Worm (Caenorhabditis elegans) whole organism, mixed stage, embryonic: ENCODE data around the gene K06H6.2.

Experiments used
- M03D4.4 ChIP-seq: sonication (generic microtip); optimal IDR thresholded peaks from 2 replicates; lab custom pipeline; 2017; ENCODE audit warnings: mild to moderate bottlenecking, missing genetic modification characterization, missing compliant biosample characterization
- bed-3 ChIP-seq: fragments of 200-800 bp; sonication (Bioruptor generic); optimal IDR thresholded peaks from 3 replicates; lab custom pipeline; 2018; ENCODE audit warnings: mild to moderate bottlenecking, missing genetic modification characterization, moderate library complexity, missing compliant biosample characterization
- blmp-1 ChIP-seq: fragments of 150-350 bp; optimal IDR thresholded peaks from 2 replicates; lab custom pipeline; 2014; ENCODE audit warnings: missing biosample characterization, missing genetic modification characterization
- ceh-39 ChIP-seq: fragments of 150-350 bp; optimal IDR thresholded peaks from 2 replicates; lab custom pipeline; 2014; ENCODE audit warnings: missing biosample characterization, missing genetic modification characterization
- cnd-1 ChIP-seq: fragments of 200-800 bp; sonication (Bioruptor generic); optimal IDR thresholded peaks from 2 replicates; lab custom pipeline; 2018; ENCODE audit warnings: mild to moderate bottlenecking, missing genetic modification characterization, missing compliant biosample characterization
- drap-1 ChIP-seq: fragments of 200-800 bp; sonication (Bioruptor generic); optimal IDR thresholded peaks from 3 replicates; lab custom pipeline; 2018; ENCODE audit warnings: mild to moderate bottlenecking, missing genetic modification characterization, missing compliant biosample characterization
- elt-3 ChIP-seq: fragments of 150-350 bp; optimal IDR thresholded peaks from 2 replicates; lab custom pipeline; 2014; ENCODE audit warnings: missing biosample characterization, missing genetic modification characterization
- flh-1 ChIP-seq: fragments of 200-800 bp; sonication (Bioruptor generic); optimal IDR thresholded peaks from 2 replicates; lab custom pipeline; 2018; ENCODE audit warnings: mild to moderate bottlenecking, missing genetic modification characterization, moderate library complexity, missing compliant biosample characterization
- ham-2 ChIP-seq: fragments of 200-800 bp; sonication (Bioruptor generic); optimal IDR thresholded peaks from 2 replicates; lab custom pipeline; 2018; ENCODE audit warnings: mild to moderate bottlenecking, missing genetic modification characterization, missing compliant biosample characterization
- hlh-1 ChIP-seq: fragments of 150-350 bp; optimal IDR thresholded peaks from 2 replicates; lab custom pipeline; 2014; ENCODE audit warnings: missing biosample characterization, missing genetic modification reagents, missing genetic modification characterization
- lin-13 ChIP-seq: fragments of 150-350 bp; optimal IDR thresholded peaks from 2 replicates; lab custom pipeline; 2014; ENCODE audit warnings: missing biosample characterization, missing genetic modification characterization
- lin-32 ChIP-seq: fragments of 200-800 bp; sonication (Bioruptor generic); optimal IDR thresholded peaks from 2 replicates; lab custom pipeline; 2018; ENCODE audit warnings: mild to moderate bottlenecking, missing genetic modification characterization, missing compliant biosample characterization
- lsy-2 ChIP-seq: fragments of 150-350 bp; optimal IDR thresholded peaks from 2 replicates; lab custom pipeline; 2014; ENCODE audit warnings: missing biosample characterization, missing genetic modification characterization
- mab-5 ChIP-seq: fragments of 150-350 bp; optimal IDR thresholded peaks from 2 replicates; lab custom pipeline; 2014; ENCODE audit warnings: missing biosample characterization, missing genetic modification characterization
- mep-1 ChIP-seq: fragments of 150-350 bp; optimal IDR thresholded peaks from 2 replicates; lab custom pipeline; 2017; ENCODE audit warnings: missing biosample characterization, missing genetic modification reagents, missing genetic modification characterization, inconsistent platforms
- mls-2 ChIP-seq: sonication (generic microtip); optimal IDR thresholded peaks from 2 replicates; lab custom pipeline; 2016; ENCODE audit warnings: mild to moderate bottlenecking, missing genetic modification characterization, moderate library complexity, missing compliant biosample characterization
- nhr-12 ChIP-seq: fragments of 150-350 bp; optimal IDR thresholded peaks from 2 replicates; lab custom pipeline; 2014; ENCODE audit warnings: missing biosample characterization, missing genetic modification characterization
- nhr-2 ChIP-seq: fragments of 150-350 bp; optimal IDR thresholded peaks from 2 replicates; lab custom pipeline; 2014; ENCODE audit warnings: missing biosample characterization, missing genetic modification characterization
- nhr-28 ChIP-seq: fragments of 150-350 bp; optimal IDR thresholded peaks from 2 replicates; lab custom pipeline; 2014; ENCODE audit warnings: missing biosample characterization, missing genetic modification characterization
- pha-4 ChIP-seq: fragments of 150-350 bp; optimal IDR thresholded peaks from 2 replicates; lab custom pipeline; 2018; ENCODE audit warnings: missing biosample characterization, missing genetic modification reagents, missing genetic modification characterization
- sem-2 ChIP-seq: fragments of 200-800 bp; sonication (Bioruptor generic); optimal IDR thresholded peaks from 2 replicates; lab custom pipeline; 2018; ENCODE audit warnings: mild to moderate bottlenecking, missing genetic modification characterization, missing compliant biosample characterization
- snpc-4 ChIP-seq: fragments of 150-350 bp; optimal IDR thresholded peaks from 2 replicates; lab custom pipeline; 2014; ENCODE audit warnings: missing biosample characterization, missing genetic modification characterization
- sptf-1 ChIP-seq: sonication (generic microtip); optimal IDR thresholded peaks from 2 replicates; lab custom pipeline; 2017; ENCODE audit warnings: mild to moderate bottlenecking, missing genetic modification characterization, moderate library complexity, missing compliant biosample characterization
- tbx-8 ChIP-seq: fragments of 200-800 bp; sonication (Bioruptor generic); optimal IDR thresholded peaks from 2 replicates; lab custom pipeline; 2018; ENCODE audit warnings: mild to moderate bottlenecking, missing genetic modification characterization, moderate library complexity, missing compliant biosample characterization
- unc-39 ChIP-seq: fragments of 150-350 bp; optimal IDR thresholded peaks from 2 replicates; lab custom pipeline; 2014; ENCODE audit warnings: missing biosample characterization, missing genetic modification characterization
- unc-62 ChIP-seq: fragments of 150-350 bp; optimal IDR thresholded peaks from 2 replicates; lab custom pipeline; 2014; ENCODE audit warnings: missing biosample characterization, missing genetic modification reagents, missing genetic modification characterization
- zip-8 ChIP-seq: fragments of 150-350 bp; optimal IDR thresholded peaks from 2 replicates; lab custom pipeline; 2014; ENCODE audit warnings: missing biosample characterization, missing genetic modification characterization
- ztf-11 ChIP-seq: fragments of 150-350 bp; optimal IDR thresholded peaks from 2 replicates; lab custom pipeline; 2014; ENCODE audit warnings: missing biosample characterization, missing genetic modification characterization

Gene K06H6.2

DNA sequence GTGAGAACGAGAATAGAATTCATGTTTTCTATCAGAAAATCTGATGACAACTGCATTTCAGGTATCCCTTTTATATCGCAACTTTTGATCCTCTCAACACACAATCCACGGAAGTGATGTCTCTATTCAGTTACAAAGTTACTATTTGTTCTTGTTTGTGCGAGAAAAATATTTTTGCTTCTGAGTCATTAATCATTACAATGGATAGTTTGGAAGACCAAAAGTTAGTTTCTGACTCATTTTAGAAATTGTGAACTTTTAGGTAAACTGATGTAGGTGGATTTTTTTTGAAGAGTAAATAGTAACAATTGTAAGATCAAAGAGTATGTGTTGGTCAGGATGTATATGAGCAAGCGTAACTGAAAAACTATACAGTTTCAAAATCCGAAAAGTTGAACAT lies 24.1 kb downstream of the K06H6.2 start, which contains the start of gene srlf-36:
Gene srlf-36, minus strand, starts transcription at position 101 of the 400 bp plus-strand sequence.
- TF ChIP-seq sptf-1 (tag; lab: Kevin White, UChicago) (no peak), drap-1 (GFP tag; lab: Kevin White, UChicago) (no peak), nhr-2 (tag; lab: Kevin White, UChicago) (no peak), unc-39 (tag; lab: Kevin White, UChicago) (no peak), ceh-39 (tag; lab: Kevin White, UChicago) (no peak), ztf-11 (tag; lab: Kevin White, UChicago) (no peak)
- TF ChIP-seq, all 35 proteins: peak for 0

DNA sequence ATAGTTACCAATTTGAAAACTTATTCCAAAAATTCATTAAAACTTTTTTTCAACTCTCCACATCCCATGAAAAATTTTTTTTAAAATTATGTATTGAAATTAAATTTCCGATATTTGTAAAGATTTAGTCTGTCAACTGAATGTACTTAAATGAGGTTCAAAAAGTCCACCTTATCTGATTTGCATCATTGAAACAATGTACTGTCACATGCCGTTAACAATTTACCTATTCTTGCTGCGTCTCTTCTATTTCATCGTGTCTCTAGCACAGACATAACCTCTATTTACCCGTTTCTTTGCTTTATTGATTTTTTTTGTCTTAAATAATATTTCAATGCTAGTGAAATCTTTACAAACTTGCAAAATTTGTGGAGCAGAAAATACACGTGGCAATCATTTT lies 24.6 kb downstream of the K06H6.2 start, which contains the start of gene nhr-90:
Gene nhr-90, plus strand, starts transcription at position 296 of the 400 bp plus-strand sequence.
- TF ChIP-seq lin-13 (tag; lab: Kevin White, UChicago) = no peak
- no peak for TF ChIP-seq zip-8 (tag; lab: Kevin White, UChicago)
- TF ChIP-seq unc-62 = no peak
- no peak for TF ChIP-seq nhr-12
- no peak for TF ChIP-seq pha-4 (tag; lab: Kevin White, UChicago)
- no peak for TF ChIP-seq drap-1 (GFP tag; lab: Kevin White, UChicago)
- no peak for TF ChIP-seq tbx-8 (GFP tag; lab: Kevin White, UChicago)
- no peak for TF ChIP-seq lin-32 (GFP tag; lab: Kevin White, UChicago)
- no peak for TF ChIP-seq elt-3
- TF ChIP-seq, all 35 proteins: peak for 0

DNA sequence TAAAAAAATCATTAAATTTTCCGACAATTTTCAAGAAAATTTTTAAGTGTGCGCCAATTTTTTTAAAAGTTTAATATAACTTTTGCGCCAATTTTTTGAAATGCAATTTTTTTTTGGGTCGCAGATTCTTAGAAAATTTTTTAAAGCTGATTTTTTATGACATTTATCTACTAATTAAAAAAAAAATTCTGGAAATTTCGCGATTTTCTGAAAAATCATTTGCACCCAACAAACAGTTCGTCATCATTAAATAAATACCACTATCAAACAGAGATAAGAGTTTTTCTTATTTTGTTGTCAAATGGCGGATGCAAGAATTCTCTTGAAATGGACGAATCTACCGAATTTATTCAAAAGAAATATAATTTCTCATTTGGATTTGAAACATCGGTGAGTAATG lies 29.7 kb downstream of the K06H6.2 start, which contains the start of gene F48G7.13:
Gene F48G7.13, plus strand, starts transcription at position 301 of the 400 bp plus-strand sequence.
- TF ChIP-seq lin-32 (GFP tag; lab: Kevin White, UChicago) = no peak

DNA sequence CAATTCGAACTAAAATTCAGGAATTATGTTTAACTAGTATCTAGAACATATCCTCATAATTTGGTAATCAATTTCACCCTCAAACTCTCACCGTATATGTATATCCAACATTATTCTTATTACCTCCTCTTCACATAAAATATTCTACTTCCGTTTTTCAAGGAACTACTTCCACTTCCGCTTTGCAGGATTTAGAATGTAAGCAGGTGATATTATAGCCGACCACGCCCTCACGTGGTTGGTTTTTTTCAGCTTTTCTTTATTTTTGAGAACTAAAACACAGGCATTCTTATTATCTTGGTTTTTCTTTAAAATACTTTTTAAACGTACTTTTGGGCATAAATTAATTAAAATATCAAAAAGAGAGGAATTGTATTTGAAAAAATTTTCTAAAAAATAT lies 32.3 kb downstream of the K06H6.2 start:
- TF ChIP-seq ceh-39 (tag; lab: Kevin White, UChicago) (no peak), mls-2 (no peak), M03D4.4 (no peak), mab-5 (no peak)

DNA sequence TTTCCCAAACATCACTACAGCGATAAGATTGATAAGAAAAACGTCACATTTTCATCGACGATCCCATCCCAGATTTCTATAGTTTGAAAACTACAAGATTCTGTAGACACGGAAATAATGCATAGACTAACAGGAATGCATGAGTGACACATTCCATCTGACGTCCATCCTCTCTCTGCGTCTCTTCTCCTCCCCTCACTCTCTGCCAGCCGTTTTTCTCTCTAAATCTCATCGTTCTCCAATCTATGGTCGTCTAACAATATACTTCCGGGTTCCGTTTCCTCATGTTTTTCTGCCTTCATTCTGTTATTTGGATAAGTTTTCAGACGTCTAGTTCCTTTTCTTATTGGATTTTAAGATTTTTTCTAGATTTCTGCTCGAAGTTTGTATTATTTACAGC lies 33.5 kb downstream of the K06H6.2 start, which contains the start of gene F48G7.4:
Gene F48G7.4, plus strand, starts transcription at position 400 of the 400 bp plus-strand sequence.
- TF ChIP-seq unc-62 (peak; percentile 86), ham-2 (no peak)

DNA sequence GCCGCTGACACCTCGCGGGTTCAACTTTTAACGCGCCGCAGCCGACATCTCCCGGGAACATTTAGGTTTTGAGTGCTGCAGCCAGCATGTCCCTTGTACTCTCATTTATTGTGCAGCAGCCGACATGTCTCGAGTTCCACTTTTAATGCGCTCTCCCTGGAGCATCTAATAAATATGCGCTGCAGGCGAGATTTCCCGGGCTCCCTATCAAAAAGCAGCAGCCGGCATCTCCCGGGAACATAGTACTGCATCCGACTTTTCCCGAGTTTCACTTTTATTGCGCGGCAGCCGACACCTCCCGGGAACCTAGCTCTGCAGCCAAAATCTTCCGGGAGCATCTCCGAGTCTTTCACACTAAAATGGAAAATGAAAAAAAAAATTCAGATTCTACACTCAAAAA lies 35.4 kb downstream of the K06H6.2 start:
- TF ChIP-seq blmp-1 (tag; lab: Kevin White, UChicago) (no peak), lin-32 (GFP tag; lab: Kevin White, UChicago) (no peak), nhr-12 (no peak)

DNA sequence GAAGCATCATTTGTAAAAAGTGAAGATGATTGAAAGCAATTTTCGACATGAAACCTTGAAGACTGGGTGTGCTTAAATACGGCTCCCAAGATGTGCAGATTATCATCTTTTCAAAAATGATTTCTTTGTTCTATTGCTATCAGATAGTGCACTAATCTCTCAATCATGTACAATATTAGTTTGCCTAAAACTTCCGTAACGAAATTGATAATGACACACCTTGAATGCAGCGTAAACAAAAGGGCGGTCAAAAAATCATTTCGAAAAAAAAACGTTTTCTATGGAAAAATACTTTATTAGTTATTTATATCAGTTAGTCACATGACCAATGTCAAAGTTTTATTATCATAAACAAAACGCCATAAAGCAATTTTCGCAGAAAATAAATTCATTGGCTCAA lies 37.3 kb downstream of the K06H6.2 start, which contains the start of gene F48G7.5:
Gene F48G7.5, minus strand, starts transcription at position 34 of the 400 bp plus-strand sequence.
- TF ChIP-seq elt-3 = no peak
- no peak for TF ChIP-seq bed-3
- TF ChIP-seq sem-2 (GFP tag; lab: Kevin White, UChicago) = no peak
- no peak for TF ChIP-seq hlh-1 (tag; lab: Kevin White, UChicago)
- no peak for TF ChIP-seq lin-13 (tag; lab: Kevin White, UChicago)
- no peak for TF ChIP-seq nhr-28 (tag; lab: Kevin White, UChicago)
- TF ChIP-seq lsy-2 (tag; lab: Kevin White, UChicago) = no peak
- no peak for TF ChIP-seq flh-1 (GFP tag; lab: Kevin White, UChicago)
- no peak for TF ChIP-seq mep-1 (tag; lab: Kevin White, UChicago)
- no peak for TF ChIP-seq cnd-1 (tag; lab: Kevin White, UChicago)
- TF ChIP-seq snpc-4 = no peak
- no peak for TF ChIP-seq unc-39 (tag; lab: Kevin White, UChicago)
- no peak for TF ChIP-seq lin-32 (GFP tag; lab: Kevin White, UChicago)
- TF ChIP-seq ztf-11 (tag; lab: Kevin White, UChicago) = no peak
- no peak for TF ChIP-seq sptf-1 (tag; lab: Kevin White, UChicago)
- no peak for TF ChIP-seq pha-4 (tag; lab: Kevin White, UChicago)
- TF ChIP-seq mls-2 = no peak
- TF ChIP-seq ceh-39 (tag; lab: Kevin White, UChicago) = no peak
- no peak for TF ChIP-seq tbx-8 (GFP tag; lab: Kevin White, UChicago)
